Worm (Caenorhabditis elegans) whole organism, midembryonic: ENCODE results near the gene mltn-13.

ENCODE experiments used
- T22C8.4 ChIP-seq: fragments of 200-800 bp; sonication (Bioruptor generic); IDR thresholded peaks from 2 replicates; pipeline ENCODE4 v1.3.6; 2022; ENCODE audit warnings: missing genetic modification characterization, missing compliant biosample characterization
- flt-1 ChIP-seq: fragments of 200-800 bp; sonication (Bioruptor generic); IDR thresholded peaks from 2 replicates; pipeline ENCODE4 v1.3.6; 2022; ENCODE audit warnings: missing genetic modification characterization, missing compliant biosample characterization
- klf-2 ChIP-seq: fragments of 200-800 bp; sonication (Bioruptor generic); conservative IDR thresholded peaks from 2 replicates; pipeline ENCODE4 v1.3.6; 2022; ENCODE audit warnings: missing genetic modification reagents, missing genetic modification characterization, missing compliant biosample characterization
- med-1 ChIP-seq: sonication (generic microtip); optimal IDR thresholded peaks from 2 replicates; lab custom pipeline; 2017; ENCODE audit warnings: missing genetic modification characterization, mild to moderate bottlenecking, missing compliant biosample characterization, antibody characterized with exemption, missing genetic modification reagents; ENCODE audit not compliant: insufficient read depth
- ref-1 ChIP-seq: fragments of 200-800 bp; sonication (Bioruptor generic); conservative IDR thresholded peaks from 2 replicates; pipeline ENCODE4 v1.3.6; 2022; ENCODE audit warnings: missing genetic modification reagents, missing genetic modification characterization, missing compliant biosample characterization
- ztf-23 ChIP-seq: fragments of 200-800 bp; sonication (Bioruptor generic); IDR thresholded peaks from 2 replicates; pipeline ENCODE4 v1.3.6; 2022; ENCODE audit warnings: missing genetic modification reagents, missing genetic modification characterization, missing compliant biosample characterization
- ztf-29 ChIP-seq: fragments of 200-800 bp; sonication (Bioruptor generic); IDR thresholded peaks from 2 replicates; pipeline ENCODE4 v1.3.6; 2022; ENCODE audit warnings: missing genetic modification reagents, missing genetic modification characterization, missing compliant biosample characterization

ce11 chrX:4434577-4434976 lies 13.6 kb downstream of the mltn-13 start:
- TF ChIP-seq med-1 (GFP tag; lab: Kevin White, UChicago) (no peak), flt-1 (no peak), T22C8.4 (GFP tag; lab: Robert Waterston, UW) (no peak), ztf-23 (GFP tag; lab: Robert Waterston, UW) (no peak), ztf-29 (GFP tag; lab: Robert Waterston, UW) (no peak), klf-2 (GFP tag; lab: Robert Waterston, UW) (no peak), ref-1 (GFP tag; lab: Robert Waterston, UW) (no peak)
